Fruit fly (Drosophila melanogaster) whole organism, pupa: ENCODE data around the gene CG11726.

Experiments used
- gl ChIP-seq: fragments of 200-800 bp; sonication (Bioruptor generic); optimal IDR thresholded peaks from 2 replicates; lab custom pipeline; 2018; ENCODE audit warnings: missing biosample characterization, mild to moderate bottlenecking, missing genetic modification characterization

CG11726 gene

DNA sequence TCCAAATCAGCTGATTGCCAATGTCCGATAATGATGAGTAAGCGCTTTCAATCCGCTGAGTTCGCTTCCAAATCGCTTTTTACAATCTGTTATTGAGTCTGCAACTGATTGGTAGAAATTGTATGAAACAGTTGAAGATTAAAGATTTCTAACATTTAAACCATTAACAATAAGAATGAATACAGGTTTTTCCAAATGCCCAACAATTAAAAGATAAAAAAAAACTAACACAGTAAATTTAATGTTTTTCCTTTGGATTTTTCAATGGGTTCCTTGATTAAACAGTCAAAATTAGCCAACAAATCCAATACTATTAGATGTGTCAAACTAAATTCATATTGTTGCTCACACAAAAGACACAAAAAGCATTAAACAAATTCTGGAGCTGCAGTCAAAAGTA is 50.4 kb downstream of the CG11726 start, which contains the start of gene CG7557:
Gene CG7557 (plus strand): TSS at position 301 of the 400 bp plus-strand sequence.
- no peak for TF ChIP-seq gl (tag; lab: Kevin White, UChicago)
